Fruit fly (Drosophila melanogaster) whole organism, adult: Measurements from ENCODE around the gene CheA75a.

Experiments
- CG11617 ChIP-seq: fragments of 200-800 bp; sonication (Bioruptor generic); optimal IDR thresholded peaks from 2 replicates; lab custom pipeline; 2017; ENCODE audit warnings: mild to moderate bottlenecking, missing biosample characterization, missing genetic modification reagents, missing genetic modification characterization
- CG12768 ChIP-seq: fragments of 200-800 bp; sonication (Bioruptor generic); optimal IDR thresholded peaks from 2 replicates; lab custom pipeline; 2017; ENCODE audit warnings: missing biosample characterization, missing genetic modification characterization, mild to moderate bottlenecking, moderate library complexity, missing genetic modification reagents
- CG1620 ChIP-seq: fragments of 200-800 bp; sonication (Bioruptor generic); optimal IDR thresholded peaks from 2 replicates; lab custom pipeline; 2016; ENCODE audit warnings: missing biosample characterization, missing genetic modification characterization
- CG33017 ChIP-seq: fragments of 200-800 bp; sonication (Bioruptor generic); optimal IDR thresholded peaks from 2 replicates; lab custom pipeline; 2018; ENCODE audit warnings: missing biosample characterization, mild to moderate bottlenecking, missing genetic modification characterization, moderate library complexity
- CG5204 ChIP-seq: fragments of 200-800 bp; sonication (Bioruptor generic); optimal IDR thresholded peaks from 2 replicates; lab custom pipeline; 2016; ENCODE audit warnings: missing biosample characterization, missing genetic modification characterization
- CG7045 ChIP-seq: fragments of 200-800 bp; sonication (Bioruptor generic); optimal IDR thresholded peaks from 2 replicates; lab custom pipeline; 2017; ENCODE audit warnings: missing biosample characterization, mild to moderate bottlenecking, missing genetic modification characterization
- Hr96 ChIP-seq: fragments of 200-800 bp; sonication (Bioruptor generic); optimal IDR thresholded peaks from 2 replicates; lab custom pipeline; 2016; ENCODE audit warnings: missing biosample characterization, missing genetic modification characterization
- Mnt ChIP-seq: fragments of 200-800 bp; sonication (Bioruptor generic); optimal IDR thresholded peaks from 2 replicates; lab custom pipeline; 2016; ENCODE audit warnings: missing biosample characterization, mild to moderate bottlenecking, missing genetic modification characterization
- kay ChIP-seq: fragments of 200-800 bp; sonication (Bioruptor generic); peaks from one replicate; lab custom pipeline; 2016; ENCODE audit warnings: missing biosample characterization, missing genetic modification characterization, borderline replicate concordance
- tj ChIP-seq: fragments of 200-800 bp; sonication (Bioruptor generic); optimal IDR thresholded peaks from 3 replicates; lab custom pipeline; 2017; ENCODE audit warnings: missing biosample characterization, mild to moderate bottlenecking, missing genetic modification characterization, moderate library complexity

DNA sequence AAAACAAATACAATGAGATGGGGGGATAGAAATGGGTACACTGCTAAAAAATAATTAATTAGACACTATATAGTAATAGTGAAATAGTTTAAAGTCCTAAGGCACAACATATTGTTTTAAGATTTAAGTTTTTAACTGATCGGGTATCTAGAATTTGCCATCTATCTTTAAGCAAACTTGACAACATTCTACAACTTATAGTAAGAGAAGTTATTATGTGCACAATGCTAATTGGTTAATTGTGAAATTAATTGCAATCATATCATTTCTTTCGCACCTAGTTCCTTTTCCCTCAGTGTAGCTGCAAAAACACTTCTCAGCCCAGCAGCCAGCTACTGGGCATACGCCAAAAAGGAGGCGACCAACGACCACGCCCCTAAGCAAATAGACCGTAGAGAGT is 13.3 kb upstream of the CheA75a start:
- no peak for TF ChIP-seq CG5204 (GFP tag; lab: Kevin White, UChicago)
- TF ChIP-seq CG7045 (GFP tag; lab: Kevin White, UChicago) = no peak
- TF ChIP-seq kay = no peak
- no peak for TF ChIP-seq CG11617 (GFP tag; lab: Kevin White, UChicago)
- no peak for TF ChIP-seq Mnt (GFP tag; lab: Kevin White, UChicago)
- no peak for TF ChIP-seq CG1620 (GFP tag; lab: Kevin White, UChicago)
- no peak for TF ChIP-seq tj (GFP tag; lab: Kevin White, UChicago)
- TF ChIP-seq CG33017 (tag; lab: Kevin White, UChicago) = no peak
- no peak for TF ChIP-seq CG12768 (GFP tag; lab: Kevin White, UChicago)
- TF ChIP-seq Hr96 (GFP tag; lab: Kevin White, UChicago) = no peak
